Worm (Caenorhabditis elegans) whole organism, L4/young adult: ENCODE measurements around the gene C56E6.7.

ENCODE experiments used
- W03F9.2 ChIP-seq: fragments of 150-350 bp; optimal IDR thresholded peaks from 2 replicates; lab custom pipeline; 2014; ENCODE audit warnings: missing biosample characterization, missing genetic modification characterization
- dao-5 ChIP-seq: sonication (generic microtip); optimal IDR thresholded peaks from 2 replicates; lab custom pipeline; 2016; ENCODE audit warnings: missing genotype, missing genetic modification characterization, moderate library complexity, missing compliant biosample characterization
- him-1 ChIP-seq: sonication (generic microtip); optimal IDR thresholded peaks from 2 replicates; lab custom pipeline; 2016; ENCODE audit warnings: missing genotype, missing genetic modification reagents, missing genetic modification characterization, missing compliant biosample characterization

ce11 chrII:6501420-6501819, 15.0 kb upstream of the C56E6.7 start, which contains the start of gene R05G9.3:
- no peak for TF ChIP-seq W03F9.2 (tag; lab: Kevin White, UChicago)
- TF ChIP-seq dao-5 (tag; lab: Kevin White, UChicago), result no peak
- TF ChIP-seq him-1, result no peak
